Fruit fly (Drosophila melanogaster) whole organism, adult: ENCODE results near the gene ex.

ENCODE experiments used
- CG12768 ChIP-seq: fragments of 200-800 bp; sonication (Bioruptor generic); optimal IDR thresholded peaks from 2 replicates; lab custom pipeline; 2017; ENCODE audit warnings: missing biosample characterization, missing genetic modification characterization, mild to moderate bottlenecking, moderate library complexity, missing genetic modification reagents
- CG1620 ChIP-seq: fragments of 200-800 bp; sonication (Bioruptor generic); optimal IDR thresholded peaks from 2 replicates; lab custom pipeline; 2016; ENCODE audit warnings: missing biosample characterization, missing genetic modification characterization
- CG33017 ChIP-seq: fragments of 200-800 bp; sonication (Bioruptor generic); optimal IDR thresholded peaks from 2 replicates; lab custom pipeline; 2018; ENCODE audit warnings: missing biosample characterization, mild to moderate bottlenecking, missing genetic modification characterization, moderate library complexity
- CG5204 ChIP-seq: fragments of 200-800 bp; sonication (Bioruptor generic); optimal IDR thresholded peaks from 2 replicates; lab custom pipeline; 2016; ENCODE audit warnings: missing biosample characterization, missing genetic modification characterization
- Crg-1 ChIP-seq: fragments of 200-800 bp; sonication (Bioruptor generic); optimal IDR thresholded peaks from 2 replicates; lab custom pipeline; 2016; ENCODE audit warnings: missing biosample characterization, missing genetic modification characterization
- bab1 ChIP-seq: fragments of 200-800 bp; sonication (Bioruptor generic); optimal IDR thresholded peaks from 3 replicates; lab custom pipeline; 2019; ENCODE audit warnings: missing biosample characterization, mild to moderate bottlenecking, missing genetic modification characterization, moderate library complexity
- cnc ChIP-seq, 2 experiments: fragments of >200 bp; optimal IDR thresholded peaks; 2 replicates each; lab custom pipeline; 2017
- kay ChIP-seq: fragments of 200-800 bp; sonication (Bioruptor generic); peaks from one replicate; lab custom pipeline; 2016; ENCODE audit warnings: missing biosample characterization, missing genetic modification characterization, borderline replicate concordance
- pad ChIP-seq: fragments of 200-800 bp; sonication (Bioruptor generic); optimal IDR thresholded peaks from 3 replicates; lab custom pipeline; 2017; ENCODE audit warnings: missing biosample characterization, missing genetic modification characterization, mild to moderate bottlenecking, moderate library complexity, missing genetic modification reagents
- toe ChIP-seq: fragments of 200-800 bp; sonication (Bioruptor generic); optimal IDR thresholded peaks from 2 replicates; lab custom pipeline; 2016; ENCODE audit warnings: missing biosample characterization, missing genetic modification characterization

dm6 chr2L:451705-452472, 20.9 kb downstream of the ex start:
- TF ChIP-seq bab1 (no peak), toe (GFP tag; lab: Kevin White, UChicago) (no peak), CG5204 (no peak), Crg-1 (no peak), kay (GFP tag; lab: Kevin White, UChicago) (no peak), cnc (optimal IDR thresholded peaks at IDR 0.05; lab: Kevin White, UChicago) (no peak), CG12768 (GFP tag; lab: Kevin White, UChicago) (no peak), pad (GFP tag; lab: Kevin White, UChicago) (no peak), CG1620 (GFP tag; lab: Kevin White, UChicago) (no peak), CG33017 (tag; lab: Kevin White, UChicago) (no peak)
